Worm (Caenorhabditis elegans) whole organism, midembryonic: ENCODE results near the gene mog-3.

Experiments
- T22C8.4 ChIP-seq: fragments of 200-800 bp; sonication (Bioruptor generic); IDR thresholded peaks from 2 replicates; pipeline ENCODE4 v1.3.6; 2022; ENCODE audit warnings: missing genetic modification characterization, missing compliant biosample characterization
- cog-1 ChIP-seq: sonication (generic microtip); optimal IDR thresholded peaks from 2 replicates; lab custom pipeline; 2016; ENCODE audit warnings: missing genetic modification characterization, missing compliant biosample characterization
- klf-2 ChIP-seq: fragments of 200-800 bp; sonication (Bioruptor generic); conservative IDR thresholded peaks from 2 replicates; pipeline ENCODE4 v1.3.6; 2022; ENCODE audit warnings: missing genetic modification reagents, missing genetic modification characterization, missing compliant biosample characterization
- med-1 ChIP-seq: sonication (generic microtip); optimal IDR thresholded peaks from 2 replicates; lab custom pipeline; 2017; ENCODE audit warnings: missing genetic modification characterization, mild to moderate bottlenecking, missing compliant biosample characterization, antibody characterized with exemption, missing genetic modification reagents; ENCODE audit not compliant: insufficient read depth
- tab-1 ChIP-seq: fragments of 200-800 bp; sonication (Bioruptor generic); IDR thresholded peaks from 2 replicates; pipeline ENCODE4 v1.3.6; 2022; ENCODE audit warnings: missing genetic modification characterization, missing compliant biosample characterization
- ztf-23 ChIP-seq: fragments of 200-800 bp; sonication (Bioruptor generic); IDR thresholded peaks from 2 replicates; pipeline ENCODE4 v1.3.6; 2022; ENCODE audit warnings: missing genetic modification reagents, missing genetic modification characterization, missing compliant biosample characterization
- ztf-29 ChIP-seq: fragments of 200-800 bp; sonication (Bioruptor generic); IDR thresholded peaks from 2 replicates; pipeline ENCODE4 v1.3.6; 2022; ENCODE audit warnings: missing genetic modification reagents, missing genetic modification characterization, missing compliant biosample characterization

- TF ChIP-seq ztf-29 (GFP tag; lab: Robert Waterston, UW) (no peak), tab-1 (GFP tag; lab: Robert Waterston, UW) (no peak), med-1 (no peak), T22C8.4 (GFP tag; lab: Robert Waterston, UW) (no peak), klf-2 (GFP tag; lab: Robert Waterston, UW) (no peak), ztf-23 (no peak), cog-1 (tag; lab: Kevin White, UChicago) (no peak)
Observed at ce11 chrIII:5294281-5294680, 14.1 kb upstream of the mog-3 start.
